Worm (Caenorhabditis elegans): Measurements from ENCODE around the gene F38E11.6.

F38E11.6 gene

DNA sequence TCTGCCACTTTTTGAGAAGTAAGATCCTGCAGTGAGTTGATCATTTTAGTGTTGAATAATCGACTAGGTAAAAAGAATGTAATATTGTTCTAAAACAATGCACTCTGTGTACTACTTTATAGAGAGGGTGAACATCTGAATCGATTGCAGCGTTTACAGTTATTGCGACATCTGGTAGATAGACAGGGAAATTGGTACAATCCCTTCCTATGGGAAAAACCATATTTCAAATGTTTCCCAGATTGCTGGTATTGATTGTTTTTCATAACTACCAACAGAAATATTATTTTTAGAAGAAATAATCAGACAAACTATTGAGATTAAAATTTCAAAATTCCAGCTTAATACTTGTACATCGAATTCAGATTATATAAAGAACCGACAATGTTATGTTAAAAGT lies 17.7 kb upstream of the F38E11.6 start, which contains the start of gene gadr-2:
gadr-2 (minus strand) TSS at position 101 of the 400 bp plus-strand sequence.
- TF ChIP-seq unc-62 (GFP tag; optimal IDR thresholded peaks at IDR 0.05): no peak

DNA sequence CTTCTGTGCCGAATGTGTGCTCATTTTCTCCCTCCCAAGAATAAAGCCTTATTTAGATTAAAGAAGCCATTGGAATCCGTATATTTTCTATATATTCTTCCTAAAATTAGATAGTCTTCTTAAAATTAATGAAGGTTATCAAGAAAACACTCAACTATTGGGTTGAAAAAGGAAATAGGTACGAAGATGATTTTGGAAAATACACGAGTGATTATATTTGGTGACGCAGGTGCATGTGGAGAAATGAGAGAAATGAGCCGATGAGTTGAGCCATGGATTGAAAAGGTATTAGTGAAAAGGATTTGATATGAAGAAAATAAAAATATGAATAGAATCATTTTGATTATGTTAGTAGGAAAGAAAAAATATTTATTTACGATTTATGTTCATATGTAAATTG lies 13.6 kb upstream of the F38E11.6 start, which contains the start of gene cng-3:
cng-3 (minus strand) TSS at position 102 of the 400 bp plus-strand sequence.
- TF ChIP-seq unc-62 (GFP tag; optimal IDR thresholded peaks at IDR 0.05): no peak

- no peak for TF ChIP-seq unc-62 (GFP tag; optimal IDR thresholded peaks at IDR 0.05)
Measured at ce11 chrIV:9477135-9477928, 10.0 kb upstream of the F38E11.6 start, which contains the start of gene wrt-3. Gene wrt-3 (minus strand): TSS chrIV:9477456.

DNA sequence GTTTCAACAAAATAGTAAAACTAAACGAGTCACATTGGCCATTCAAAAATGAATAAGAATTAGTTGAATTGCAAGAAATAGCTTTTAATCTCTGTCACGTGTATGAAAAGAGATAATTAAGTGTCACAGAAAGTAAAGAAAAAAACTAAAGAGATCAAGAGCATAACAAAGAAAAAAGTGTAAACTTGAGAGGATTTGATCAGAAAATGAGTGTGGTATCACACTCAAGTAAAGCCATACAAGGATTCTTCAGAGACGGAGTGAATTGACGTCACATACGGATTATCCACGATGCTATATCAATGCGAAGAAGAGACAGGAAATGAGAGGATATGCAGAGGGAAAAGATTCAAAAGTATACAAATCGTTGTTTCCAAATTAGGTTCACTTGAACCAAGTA lies 2.0 kb upstream of the F38E11.6 start:
- TF ChIP-seq unc-62 (GFP tag; optimal IDR thresholded peaks at IDR 0.05): no peak

DNA sequence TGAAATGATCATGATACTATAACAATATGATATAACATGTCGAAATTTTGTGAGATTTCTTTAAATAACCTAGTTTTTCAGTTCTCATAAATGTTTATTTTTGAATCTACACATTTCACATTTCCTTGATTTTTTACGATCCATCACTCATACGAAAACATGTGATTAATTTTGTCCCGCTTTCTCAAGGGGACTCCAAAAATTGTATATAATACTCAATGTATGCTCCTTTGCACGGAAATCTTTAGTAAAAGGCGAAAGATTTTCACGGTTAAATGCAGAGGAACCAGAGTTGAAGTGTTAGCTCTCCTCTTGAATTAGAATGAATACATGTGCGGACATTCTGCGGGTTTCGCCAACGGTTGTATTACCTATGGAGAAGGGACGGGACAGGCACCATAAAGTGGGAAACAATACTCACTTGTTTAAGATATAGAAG lies 3.0 kb downstream of the F38E11.6 start:
- no peak for TF ChIP-seq unc-62 (GFP tag; optimal IDR thresholded peaks at IDR 0.05)

- TF ChIP-seq unc-62 (GFP tag; optimal IDR thresholded peaks at IDR 0.05): no peak
Measured at ce11 chrIV:9459224-9459781, 8.0 kb downstream of the F38E11.6 start, which contains the start of gene copb-2. Gene copb-2 (plus strand): TSS chrIV:9459731.

- no peak for TF ChIP-seq unc-62 (GFP tag; optimal IDR thresholded peaks at IDR 0.05)
Measured at ce11 chrIV:9457400-9457799, 9.9 kb downstream of the F38E11.6 start, which contains the start of gene cutl-17. Gene cutl-17 (minus strand): TSS chrIV:9457500.

- TF ChIP-seq unc-62 (GFP tag; optimal IDR thresholded peaks at IDR 0.05): no peak
Measured at ce11 chrIV:9451816-9452215, 15.5 kb downstream of the F38E11.6 start.

DNA sequence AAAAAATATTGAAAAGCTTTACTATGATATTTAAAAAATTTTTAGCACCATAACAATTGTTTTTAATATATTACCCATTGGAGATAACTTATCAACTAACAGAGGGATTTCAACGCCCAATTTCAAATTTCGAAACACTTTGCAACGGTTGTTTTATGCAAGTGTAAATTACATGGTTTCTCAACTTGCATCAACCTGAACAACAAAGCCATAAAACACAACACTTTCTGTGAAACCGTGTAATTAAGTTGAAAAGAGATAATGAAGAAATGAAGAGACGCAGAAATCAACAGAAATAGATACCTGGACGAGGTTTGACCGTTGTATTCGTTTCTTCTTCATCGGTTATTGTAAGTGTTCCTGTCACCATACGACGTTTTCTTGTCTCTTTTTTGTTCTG lies 16.9 kb downstream of the F38E11.6 start, which contains the start of gene cpin-1:
cpin-1 (plus strand) TSS at position 301 of the 400 bp plus-strand sequence.
- no peak for TF ChIP-seq unc-62 (GFP tag; optimal IDR thresholded peaks at IDR 0.05)

DNA sequence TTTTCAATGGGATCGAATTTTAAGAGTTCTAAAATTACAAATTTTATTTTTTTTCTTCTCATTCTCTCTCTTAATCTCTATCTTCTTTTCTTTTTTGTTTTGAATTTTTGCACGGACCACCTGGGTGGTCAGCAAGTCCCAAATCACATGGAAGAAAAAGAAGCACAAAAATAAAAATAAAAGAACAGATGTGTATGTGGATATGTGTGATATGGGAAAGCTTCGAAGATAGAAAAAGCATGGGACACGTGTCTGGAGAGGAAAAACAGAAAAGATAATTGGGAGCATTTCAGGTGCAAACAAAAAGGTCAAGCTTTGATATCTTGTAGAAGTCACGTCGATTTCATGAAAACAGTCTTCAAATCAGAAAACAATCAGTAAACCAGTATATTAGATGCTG lies 20.1 kb downstream of the F38E11.6 start, which contains the start of gene hsp-12.6:
hsp-12.6 (minus strand) TSS at position 20 of the 400 bp plus-strand sequence.
- TF ChIP-seq unc-62 (GFP tag; optimal IDR thresholded peaks at IDR 0.05): no peak

ce11 chrIV:9445407-9445806 lies 21.9 kb downstream of the F38E11.6 start, which contains the start of gene hsp-12.3:
Gene hsp-12.3 (minus strand): TSS chrIV:9445507.
- no peak for TF ChIP-seq unc-62 (GFP tag; optimal IDR thresholded peaks at IDR 0.05)

DNA sequence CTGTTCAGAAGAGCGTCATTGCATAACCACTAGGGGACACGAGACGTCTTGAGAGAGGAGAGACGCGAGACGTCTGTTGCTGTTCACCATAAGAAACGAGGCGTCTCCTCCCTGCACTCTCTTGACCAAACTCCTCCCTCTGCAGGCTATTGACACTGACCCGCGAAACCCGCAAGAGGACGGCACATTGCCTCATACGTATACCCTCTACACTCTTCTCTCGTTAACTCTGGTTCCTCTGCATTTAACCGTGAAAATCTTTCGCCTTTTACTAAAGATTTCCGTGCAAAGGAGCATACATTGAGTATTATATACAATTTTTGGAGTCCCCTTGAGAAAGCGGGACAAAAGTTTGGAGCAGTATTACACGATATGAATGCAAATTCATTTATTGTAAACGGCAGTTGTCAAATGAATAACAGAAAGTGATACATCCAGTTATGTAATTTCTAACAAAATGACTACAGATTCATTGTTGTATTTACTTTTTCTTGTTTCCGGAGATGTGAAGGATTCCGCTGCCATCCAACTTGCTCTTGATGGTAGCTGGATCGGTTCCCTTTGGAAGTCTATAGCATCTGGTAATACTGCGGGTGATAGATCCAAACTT lies 22.8 kb downstream of the F38E11.6 start:
- TF ChIP-seq unc-62 (GFP tag; optimal IDR thresholded peaks at IDR 0.05): no peak

DNA sequence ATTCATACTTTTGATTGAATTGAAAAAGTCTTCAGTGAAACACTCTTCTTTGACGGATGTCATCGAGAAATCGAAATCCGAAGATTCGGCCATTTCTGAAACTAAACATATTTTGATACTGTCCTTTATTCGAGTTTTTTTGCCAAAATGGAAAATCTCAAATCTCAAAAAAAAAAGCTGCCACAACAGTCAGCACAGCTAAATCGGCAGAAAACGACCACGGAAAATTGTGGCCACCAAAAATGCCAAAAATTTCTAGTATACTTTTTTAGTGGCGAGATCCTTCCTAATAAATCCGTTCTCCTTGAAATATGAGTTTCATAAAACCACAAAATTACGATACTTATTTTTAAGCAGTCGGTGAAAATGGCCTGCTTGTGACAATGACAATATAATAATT lies 23.4 kb downstream of the F38E11.6 start, which contains the start of gene F38E11.9:
F38E11.9 (minus strand) TSS at position 101 of the 400 bp plus-strand sequence.
- no peak for TF ChIP-seq unc-62 (GFP tag; optimal IDR thresholded peaks at IDR 0.05)

ce11 chrIV:9442106-9442532 lies 25.2 kb downstream of the F38E11.6 start:
- TF ChIP-seq unc-62 (GFP tag; optimal IDR thresholded peaks at IDR 0.05): no peak

DNA sequence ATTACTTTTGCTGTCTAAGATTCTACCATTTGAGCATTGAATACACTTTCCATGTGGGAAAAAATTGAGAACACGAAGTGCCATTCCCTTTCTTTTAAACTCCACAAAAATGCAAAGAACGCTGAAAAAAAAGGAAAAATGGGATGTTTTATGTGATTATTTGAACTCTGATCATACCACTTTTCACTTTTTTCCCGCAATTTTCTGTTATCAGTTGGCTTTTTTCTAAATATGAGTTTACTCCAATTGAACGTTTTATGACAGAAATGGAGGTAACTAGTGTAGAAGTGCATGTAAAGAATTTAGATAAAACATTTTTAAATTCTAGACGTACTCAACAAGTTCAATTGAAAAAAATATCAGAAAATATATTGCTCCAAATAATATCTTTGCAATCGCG lies 25.9 kb downstream of the F38E11.6 start:
- no peak for TF ChIP-seq unc-62 (GFP tag; optimal IDR thresholded peaks at IDR 0.05)

DNA sequence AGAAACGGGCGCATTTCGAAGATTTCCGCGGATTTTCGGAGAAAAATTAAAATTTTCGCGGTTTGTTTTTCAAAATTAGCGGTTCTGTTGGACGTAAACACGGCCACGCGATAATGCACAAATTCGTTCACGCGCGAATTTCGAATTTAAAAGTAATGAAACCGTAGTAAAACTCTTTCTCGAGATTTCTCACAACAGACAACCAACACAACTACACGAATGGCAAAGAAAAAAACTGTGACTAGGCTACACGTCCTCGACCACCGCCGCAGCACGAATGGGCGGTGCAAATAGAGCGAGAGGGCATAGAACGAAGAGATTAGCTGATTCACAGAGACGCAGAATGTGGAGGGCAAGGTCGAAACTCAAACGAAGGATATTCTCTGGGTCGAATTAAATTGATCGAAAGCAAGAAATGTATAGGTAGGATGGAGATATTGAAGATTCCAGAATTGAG lies 26.4 kb downstream of the F38E11.6 start, which contains the start of gene idh-1:
idh-1 (minus strand) TSS at position 228 of the 457 bp plus-strand sequence.
- no peak for TF ChIP-seq unc-62 (GFP tag; optimal IDR thresholded peaks at IDR 0.05)
